Worm (Caenorhabditis elegans) whole organism, L4/young adult: ENCODE data around the gene C28H8.8.

Source experiments
- W03F9.2 ChIP-seq: fragments of 150-350 bp; optimal IDR thresholded peaks from 2 replicates; lab custom pipeline; 2014; ENCODE audit warnings: missing biosample characterization, missing genetic modification characterization
- him-1 ChIP-seq: sonication (generic microtip); optimal IDR thresholded peaks from 2 replicates; lab custom pipeline; 2016; ENCODE audit warnings: missing genotype, missing genetic modification reagents, missing genetic modification characterization, missing compliant biosample characterization

DNA sequence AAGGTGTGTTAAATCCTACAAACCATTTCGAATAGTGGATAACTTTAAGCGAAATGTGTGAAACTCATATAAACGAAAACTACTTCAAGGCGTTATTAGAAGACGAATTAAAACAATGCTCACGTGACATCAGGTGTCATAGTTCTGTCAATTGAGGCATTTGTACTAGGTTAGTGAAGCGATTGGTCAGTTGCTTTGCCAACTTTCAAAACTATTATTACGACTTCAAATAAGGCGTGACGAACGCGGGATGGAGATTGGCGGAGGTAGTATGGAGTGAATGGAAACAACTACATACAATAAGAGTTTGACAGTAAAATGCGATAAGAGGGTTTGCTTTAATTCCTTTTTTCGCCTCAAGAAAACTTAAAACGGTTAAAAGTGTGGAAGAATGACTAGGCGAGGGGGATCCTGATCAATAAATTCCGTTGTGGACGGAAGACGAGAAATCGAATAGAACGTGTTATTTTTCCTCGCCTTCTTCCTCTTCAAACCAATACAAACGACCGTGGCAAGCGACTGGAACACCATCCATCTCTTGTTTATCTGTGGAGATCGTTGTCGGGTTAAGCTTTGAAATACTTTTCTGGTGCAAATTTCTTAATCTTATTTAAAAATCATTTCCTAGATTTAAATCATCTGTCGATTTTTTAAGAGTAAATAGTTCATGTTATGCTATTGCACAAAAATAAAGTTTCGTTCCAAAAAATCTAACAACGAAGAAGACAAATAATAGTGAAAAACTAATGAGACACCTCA lies 47.6 kb downstream of the C28H8.8 start:
- TF ChIP-seq W03F9.2 (tag; lab: Kevin White, UChicago) (no peak), him-1 (tag; lab: Kevin White, UChicago) (no peak)
